Worm (Caenorhabditis elegans) whole organism, L4/young adult: ENCODE results near the gene fbxb-42.
"Not testable (repeated sequence)": the region's sequence is repeated elsewhere in the genome, so short reads cannot be mapped to it uniquely, and the experiment has no call there.

Experiments
- W03F9.2 ChIP-seq: fragments of 150-350 bp; optimal IDR thresholded peaks from 2 replicates; lab custom pipeline; 2014; ENCODE audit warnings: missing biosample characterization, missing genetic modification characterization
- dao-5 ChIP-seq: sonication (generic microtip); optimal IDR thresholded peaks from 2 replicates; lab custom pipeline; 2016; ENCODE audit warnings: missing genotype, missing genetic modification characterization, moderate library complexity, missing compliant biosample characterization

DNA sequence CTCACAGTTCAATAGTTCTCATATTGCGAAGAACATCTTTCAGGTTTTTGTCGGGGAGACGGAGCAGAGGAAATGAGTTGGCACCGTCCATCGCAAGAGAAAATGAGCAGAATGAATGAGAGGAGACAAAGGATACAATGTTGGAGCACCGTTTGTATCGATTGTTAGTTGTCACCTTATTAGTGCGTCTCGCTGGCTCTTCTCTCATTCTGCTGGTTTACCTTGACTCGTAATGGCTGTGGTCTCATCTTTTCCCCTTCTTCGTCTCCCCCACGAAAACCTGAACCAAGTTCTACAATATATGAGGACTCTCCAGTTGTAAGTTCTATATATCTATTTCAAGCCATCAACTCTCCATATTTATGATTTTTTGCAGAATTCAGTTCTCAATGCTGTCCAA lies 18.8 kb downstream of the fbxb-42 start, which contains the start of the genes fbxb-54 and fbxb-50:
- TF ChIP-seq W03F9.2, dao-5 (tag; lab: Kevin White, UChicago): not testable (repeated sequence)
